Worm (Caenorhabditis elegans): ENCODE results near the gene cdc-25.3.

DNA sequence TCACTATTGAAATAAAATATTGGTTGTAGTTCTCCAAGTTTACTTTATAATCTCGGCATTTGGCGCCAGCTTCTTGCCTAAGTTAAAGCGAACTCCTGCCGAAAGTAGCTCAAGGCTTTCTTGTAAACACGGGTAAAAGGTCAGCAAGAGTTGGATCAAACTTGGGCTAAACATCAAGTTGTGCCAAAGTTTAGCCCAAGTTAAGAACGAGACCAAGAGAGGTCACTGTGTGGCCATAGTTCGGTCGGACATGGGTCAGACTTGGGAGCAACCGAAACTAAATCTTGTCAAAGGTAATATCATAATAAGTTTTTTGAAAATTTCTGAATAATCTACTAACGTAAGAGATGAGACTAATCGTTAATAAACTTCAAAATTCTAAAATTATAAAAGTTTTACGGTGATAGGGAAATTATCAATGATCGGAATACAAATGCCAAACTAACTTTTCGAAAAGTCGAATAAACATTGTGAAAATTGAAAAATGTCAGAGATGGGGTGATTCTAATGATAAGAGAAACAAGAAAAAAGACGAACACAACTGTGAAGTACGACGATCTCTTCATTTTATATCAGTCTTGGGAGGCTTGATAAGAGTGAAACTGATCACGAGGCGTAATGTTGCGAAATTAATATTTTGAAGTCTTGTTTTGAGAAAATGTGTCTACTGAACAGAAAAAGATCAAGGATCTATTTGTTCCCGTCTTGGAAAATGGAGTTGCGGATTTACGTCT, 49.6 kb downstream of the cdc-25.3 start:
- TF ChIP-seq him-1 (tag; optimal IDR thresholded peaks at IDR 0.05) (no peak), W03F9.2 (tag; optimal IDR thresholded peaks at IDR 0.05) (peak; percentile 22)

Data from whole organism, L4/young adult.